Fruit fly (Drosophila melanogaster) whole organism, wandering third instar larva: ENCODE results near the gene CG1077.

Experiments
- Hr83 ChIP-seq: fragments of 200-300 bp; sonication (Bioruptor generic); optimal IDR thresholded peaks from 2 replicates; lab custom pipeline; 2016; ENCODE audit warnings: missing biosample characterization, mild to moderate bottlenecking, missing genetic modification characterization, moderate library complexity; ENCODE audit not compliant: poor library complexity, severe bottlenecking
- Mio ChIP-seq: sonication (Bioruptor generic); optimal IDR thresholded peaks from 2 replicates; lab custom pipeline; 2016; ENCODE audit warnings: missing biosample characterization, missing genetic modification characterization
- h ChIP-seq: fragments of 200-800 bp; sonication (Bioruptor generic); optimal IDR thresholded peaks from 3 replicates; lab custom pipeline; 2016; ENCODE audit warnings: missing biosample characterization, mild to moderate bottlenecking, missing genetic modification characterization
- psq ChIP-seq: fragments of 200-800 bp; sonication (Bioruptor generic); optimal IDR thresholded peaks from 3 replicates; lab custom pipeline; 2017; ENCODE audit warnings: missing biosample characterization, mild to moderate bottlenecking, missing genetic modification characterization, moderate library complexity
- sv ChIP-seq: fragments of 200-800 bp; sonication (Bioruptor generic); optimal IDR thresholded peaks from 3 replicates; lab custom pipeline; 2016; ENCODE audit warnings: missing biosample characterization, missing genetic modification characterization
- tai ChIP-seq: sonication (Bioruptor generic); optimal IDR thresholded peaks from 2 replicates; lab custom pipeline; 2016; ENCODE audit warnings: missing biosample characterization, missing genetic modification characterization

- TF ChIP-seq Hr83 (GFP tag; lab: Kevin White, UChicago) = no peak
- TF ChIP-seq Mio (GFP tag; lab: Kevin White, UChicago) = no peak
- TF ChIP-seq h = no peak
- no peak for TF ChIP-seq tai (GFP tag; lab: Kevin White, UChicago)
- TF ChIP-seq psq (GFP tag; lab: Kevin White, UChicago) = no peak
- TF ChIP-seq sv (GFP tag; lab: Kevin White, UChicago) = no peak
These were observed 41.8 kb downstream of the CG1077 start, which contains the start of gene Osi2 for dm6 chr3R:6209073-6209472.
